Worm (Caenorhabditis elegans) whole organism, L4 larva: Measurements from ENCODE around the gene npl-4.2.
A peak's percentile ranks its signal among the peaks of the same experiment; 100 is the strongest.

Source experiments
- F10B5.3 ChIP-seq: sonication (generic microtip); optimal IDR thresholded peaks from 2 replicates; lab custom pipeline; 2016; ENCODE audit warnings: mild to moderate bottlenecking, missing genetic modification characterization, missing compliant biosample characterization
- F44E2.7 ChIP-seq: fragments of 200-800 bp; sonication (Bioruptor generic); IDR thresholded peaks from 2 replicates; pipeline ENCODE4 v2.1.2; 2022; ENCODE audit warnings: missing genetic modification characterization, missing compliant biosample characterization
- T20F7.1 ChIP-seq: fragments of 200-800 bp; sonication (Bioruptor generic); optimal IDR thresholded peaks from 2 replicates; lab custom pipeline; 2018; ENCODE audit warnings: mild to moderate bottlenecking, missing genetic modification characterization, missing compliant biosample characterization
- Y48G9A.11 ChIP-seq: fragments of 200-800 bp; sonication (Bioruptor generic); IDR thresholded peaks from 2 replicates; pipeline ENCODE4 v1.3.6; 2022; ENCODE audit warnings: missing genetic modification reagents, missing genetic modification characterization, missing compliant biosample characterization
- ZK337.2 ChIP-seq: fragments of 200-800 bp; sonication (Bioruptor generic); IDR thresholded peaks from 2 replicates; pipeline ENCODE4 v1.3.6; 2022; ENCODE audit warnings: missing genetic modification reagents, missing genetic modification characterization, missing compliant biosample characterization
- ZK546.5 ChIP-seq, 2 experiments: sonication (generic microtip); optimal IDR thresholded peaks; 2 replicates each; lab custom pipeline; 2017; ENCODE audit warnings: missing biosample characterization in 2 of 2, missing genetic modification characterization in 2 of 2
- aha-1 ChIP-seq: fragments of 150-350 bp; peaks from one replicate; lab custom pipeline; 2014; ENCODE audit warnings: missing biosample characterization, missing genetic modification characterization
- ceh-20 ChIP-seq: fragments of 200-800 bp; sonication (Bioruptor generic); IDR thresholded peaks from 2 replicates; pipeline ENCODE4 v1.3.6; 2022; ENCODE audit warnings: missing genetic modification reagents, missing genetic modification characterization, missing compliant biosample characterization
- ceh-28 ChIP-seq: fragments of 150-350 bp; optimal IDR thresholded peaks from 2 replicates; lab custom pipeline; 2014; ENCODE audit warnings: missing biosample characterization, missing genetic modification reagents, missing genetic modification characterization
- cey-2 ChIP-seq: sonication (generic microtip); optimal IDR thresholded peaks from 3 replicates; lab custom pipeline; 2017; ENCODE audit warnings: missing genetic modification characterization, mild to moderate bottlenecking, missing compliant biosample characterization, antibody characterized with exemption, borderline replicate concordance; ENCODE audit not compliant: insufficient read depth
- ctbp-1 ChIP-seq: fragments of 200-800 bp; sonication (Bioruptor generic); IDR thresholded peaks from 2 replicates; pipeline ENCODE4 v1.3.6; 2022; ENCODE audit warnings: missing genetic modification reagents, missing genetic modification characterization, missing compliant biosample characterization
- dmd-8 ChIP-seq: fragments of 200-800 bp; sonication (Bioruptor generic); IDR thresholded peaks from 2 replicates; pipeline ENCODE4 v1.3.6; 2022; ENCODE audit warnings: missing genetic modification characterization, missing compliant biosample characterization
- duxl-1 ChIP-seq: sonication (generic microtip); optimal IDR thresholded peaks from 2 replicates; lab custom pipeline; 2016; ENCODE audit warnings: mild to moderate bottlenecking, missing genetic modification characterization, moderate library complexity, missing compliant biosample characterization; ENCODE audit not compliant: poor library complexity
- dve-1 ChIP-seq: sonication (generic microtip); optimal IDR thresholded peaks from 2 replicates; lab custom pipeline; 2017; ENCODE audit warnings: antibody characterized with exemption, mild to moderate bottlenecking, missing genetic modification characterization, missing compliant biosample characterization; ENCODE audit not compliant: insufficient read depth
- egl-27 ChIP-seq: sonication (generic microtip); optimal IDR thresholded peaks from 3 replicates; lab custom pipeline; 2017; ENCODE audit warnings: missing biosample characterization, missing genetic modification reagents, missing genetic modification characterization
- fos-1 ChIP-seq: fragments of 150-350 bp; optimal IDR thresholded peaks from 2 replicates; lab custom pipeline; 2014; ENCODE audit warnings: missing biosample characterization, missing genetic modification characterization
- gei-8 ChIP-seq: fragments of 200-800 bp; sonication (Bioruptor generic); optimal IDR thresholded peaks from 2 replicates; lab custom pipeline; 2018; ENCODE audit warnings: mild to moderate bottlenecking, missing genetic modification characterization, missing compliant biosample characterization
- hlh-30 ChIP-seq: sonication (generic microtip); optimal IDR thresholded peaks from 2 replicates; lab custom pipeline; 2017; ENCODE audit warnings: antibody characterized with exemption, mild to moderate bottlenecking, missing genetic modification characterization, missing compliant biosample characterization; ENCODE audit not compliant: insufficient read depth
- jun-1 ChIP-seq: fragments of 150-350 bp; optimal IDR thresholded peaks from 2 replicates; lab custom pipeline; 2014; ENCODE audit warnings: missing biosample characterization, missing genetic modification reagents, missing genetic modification characterization
- lin-1 ChIP-seq: fragments of 200-800 bp; sonication (Bioruptor generic); IDR thresholded peaks from 2 replicates; pipeline ENCODE4 v1.3.6; 2022; ENCODE audit warnings: missing genetic modification reagents, missing genetic modification characterization, missing compliant biosample characterization
- lin-13 ChIP-seq: fragments of 150-350 bp; optimal IDR thresholded peaks from 2 replicates; lab custom pipeline; 2014; ENCODE audit warnings: missing biosample characterization, missing genetic modification reagents, missing genetic modification characterization
- lin-38 ChIP-seq: fragments of 200-800 bp; sonication (Bioruptor generic); IDR thresholded peaks from 2 replicates; pipeline ENCODE4 v1.3.6; 2022; ENCODE audit warnings: missing genetic modification reagents, missing genetic modification characterization, missing compliant biosample characterization
- madf-9 ChIP-seq: fragments of 200-800 bp; sonication (Bioruptor generic); conservative IDR thresholded peaks from 2 replicates; pipeline ENCODE4 v1.3.6; 2022; ENCODE audit warnings: missing genetic modification reagents, missing genetic modification characterization, missing compliant biosample characterization
- mdl-1 ChIP-seq, 2 experiments: fragments of 150-350 bp in 1 of 2; sonication (generic microtip) in 1 of 2; optimal IDR thresholded peaks; 2 replicates each; lab custom pipeline; 2014 to 2017; ENCODE audit warnings: missing biosample characterization in 2 of 2, missing genetic modification characterization in 2 of 2
- mdt-29 ChIP-seq: fragments of 200-800 bp; sonication (Bioruptor generic); IDR thresholded peaks from 2 replicates; pipeline ENCODE4 v1.3.6; 2022; ENCODE audit warnings: missing genetic modification reagents, missing genetic modification characterization, missing compliant biosample characterization
- mep-1 ChIP-seq: fragments of 150-350 bp; sonication (generic microtip); optimal IDR thresholded peaks from 3 replicates; lab custom pipeline; 2014; ENCODE audit warnings: missing biosample characterization, missing genetic modification characterization
- mes-2 ChIP-seq: sonication (generic microtip); optimal IDR thresholded peaks from 2 replicates; lab custom pipeline; 2016; ENCODE audit warnings: missing genotype, mild to moderate bottlenecking, missing genetic modification characterization, missing compliant biosample characterization; ENCODE audit not compliant: poor library complexity, severe bottlenecking
- nhr-10 ChIP-seq: fragments of 150-350 bp; optimal IDR thresholded peaks from 2 replicates; lab custom pipeline; 2014; ENCODE audit warnings: missing biosample characterization, missing genetic modification characterization
- nhr-11 ChIP-seq: fragments of 150-350 bp; optimal IDR thresholded peaks from 2 replicates; lab custom pipeline; 2014; ENCODE audit warnings: missing biosample characterization, missing genetic modification characterization
- nhr-111 ChIP-seq: fragments of 200-800 bp; sonication (Bioruptor generic); optimal IDR thresholded peaks from 2 replicates; lab custom pipeline; 2018; ENCODE audit warnings: mild to moderate bottlenecking, missing genetic modification characterization, missing compliant biosample characterization
- nhr-237 ChIP-seq: sonication (generic microtip); optimal IDR thresholded peaks from 2 replicates; lab custom pipeline; 2017; ENCODE audit warnings: missing biosample characterization, missing genetic modification characterization
- nhr-28 ChIP-seq: fragments of 150-350 bp; optimal IDR thresholded peaks from 2 replicates; lab custom pipeline; 2014; ENCODE audit warnings: missing biosample characterization, missing genetic modification characterization
- nhr-41 ChIP-seq: fragments of 200-800 bp; sonication (Bioruptor generic); IDR thresholded peaks from 2 replicates; pipeline ENCODE4 v1.3.6; 2022; ENCODE audit warnings: missing genetic modification reagents, missing genetic modification characterization, missing compliant biosample characterization
- nhr-42 ChIP-seq: fragments of 200-800 bp; sonication (Bioruptor generic); IDR thresholded peaks from 2 replicates; pipeline ENCODE4 v1.3.6; 2022; ENCODE audit warnings: missing genetic modification characterization, missing compliant biosample characterization
- nhr-6 ChIP-seq: fragments of 150-350 bp; optimal IDR thresholded peaks from 2 replicates; lab custom pipeline; 2014; ENCODE audit warnings: missing biosample characterization, missing genetic modification characterization
- nhr-77 ChIP-seq: fragments of 150-350 bp; optimal IDR thresholded peaks from 2 replicates; lab custom pipeline; 2014; ENCODE audit warnings: missing biosample characterization, missing genetic modification characterization
- pha-4 ChIP-seq, 2 experiments: fragments of 150-350 bp in 1 of 2; fragments of 200-800 bp in 1 of 2; sonication (Bioruptor generic) in 1 of 2; IDR thresholded peaks in 1 of 2; optimal IDR thresholded peaks in 1 of 2; 2 replicates each; pipeline versions ENCODE4 v1.3.6 to Lab custom; 2014 to 2022; ENCODE audit warnings: missing genetic modification characterization in 2 of 2, missing genetic modification reagents in 2 of 2, missing biosample characterization in 1 of 2, missing compliant biosample characterization in 1 of 2
- php-3 ChIP-seq: fragments of 200-800 bp; sonication (Bioruptor generic); IDR thresholded peaks from 2 replicates; pipeline ENCODE4 v1.3.6; 2022; ENCODE audit warnings: missing genetic modification reagents, missing genetic modification characterization, missing compliant biosample characterization
- pqm-1 ChIP-seq: sonication (generic microtip); optimal IDR thresholded peaks from 2 replicates; lab custom pipeline; 2017; ENCODE audit warnings: missing biosample characterization, missing genetic modification characterization
- rbr-2 ChIP-seq: sonication (generic microtip); optimal IDR thresholded peaks from 2 replicates; lab custom pipeline; 2016; ENCODE audit warnings: missing genotype, missing genetic modification characterization, missing compliant biosample characterization
- saeg-2 ChIP-seq: fragments of 200-800 bp; sonication (Bioruptor generic); IDR thresholded peaks from 2 replicates; pipeline ENCODE4 v1.3.6; 2022; ENCODE audit warnings: missing genetic modification reagents, missing genetic modification characterization, missing compliant biosample characterization
- spr-1 ChIP-seq: sonication (generic microtip); optimal IDR thresholded peaks from 2 replicates; lab custom pipeline; 2016; ENCODE audit warnings: mild to moderate bottlenecking, missing genetic modification characterization, missing compliant biosample characterization
- unc-39 ChIP-seq: sonication (generic microtip); optimal IDR thresholded peaks from 2 replicates; lab custom pipeline; 2017; ENCODE audit warnings: missing biosample characterization, missing genetic modification characterization
- unc-62 ChIP-seq, 3 experiments: fragments of 150-350 bp in 1 of 3; sonication (generic microtip); optimal IDR thresholded peaks in 2 of 3; peaks in 1 of 3; 1 replicate in 1 of 3; 2 replicates in 2 of 3; lab custom pipeline; 2014 to 2017; ENCODE audit warnings: missing biosample characterization in 3 of 3, missing genetic modification characterization in 3 of 3, missing genetic modification reagents in 3 of 3, missing genotype in 1 of 3
- vab-7 ChIP-seq: fragments of 200-800 bp; sonication (Bioruptor generic); IDR thresholded peaks from 2 replicates; pipeline ENCODE4 v1.3.6; 2022; ENCODE audit warnings: missing genetic modification reagents, missing genetic modification characterization, missing compliant biosample characterization
- zfp-2 ChIP-seq: sonication (generic microtip); optimal IDR thresholded peaks from 2 replicates; lab custom pipeline; 2016; ENCODE audit warnings: mild to moderate bottlenecking, missing genetic modification characterization, missing compliant biosample characterization
- zfp-3 ChIP-seq: fragments of 200-800 bp; sonication (Bioruptor generic); conservative IDR thresholded peaks from 2 replicates; pipeline ENCODE4 v1.3.6; 2022; ENCODE audit warnings: missing genetic modification reagents, missing genetic modification characterization, missing compliant biosample characterization
- zip-11 ChIP-seq: fragments of 200-800 bp; sonication (Bioruptor generic); IDR thresholded peaks from 2 replicates; pipeline ENCODE4 v1.3.6; 2022; ENCODE audit warnings: missing genetic modification characterization, missing compliant biosample characterization

Gene npl-4.2

ce11 chrII:5661735-5662177, 39.1 kb downstream of the npl-4.2 start (continued):
- TF ChIP-seq pha-4 (GFP tag; IDR thresholded peaks at IDR 0.05; lab: Robert Waterston, UW) (peak; percentile 98), pha-4 (tag; optimal IDR thresholded peaks at IDR 0.05; lab: Kevin White, UChicago) (no peak), T20F7.1 (peak; percentile 82), jun-1 (peak; percentile 33), nhr-41 (GFP tag; lab: Robert Waterston, UW) (peak; percentile 95), duxl-1 (tag; lab: Kevin White, UChicago) (peak; percentile 69), mdt-29 (peak; percentile 94), saeg-2 (GFP tag; lab: Robert Waterston, UW) (peak; percentile 95), Y48G9A.11 (GFP tag; lab: Robert Waterston, UW) (peak; percentile 95), ZK546.5 (tag; optimal IDR thresholded peaks at IDR 0.05; lab: Kevin White, UChicago) (no peak), lin-13 (peak; percentile 76), F44E2.7 (GFP tag; lab: Robert Waterston, UW) (peak; percentile 94), egl-27 (tag; lab: Kevin White, UChicago) (peak; percentile 78), vab-7 (GFP tag; lab: Robert Waterston, UW) (peak; percentile 97), zip-11 (GFP tag; lab: Robert Waterston, UW) (peak; percentile 67; the same call in 1 of the 2 replicates), nhr-10 (peak; percentile 77), ctbp-1 (GFP tag; lab: Robert Waterston, UW) (peak; percentile 99), F10B5.3 (tag; lab: Kevin White, UChicago) (peak; percentile 17)

- TF ChIP-seq jun-1 (no peak), nhr-28 (tag; lab: Kevin White, UChicago) (no peak), mep-1 (tag; lab: Kevin White, UChicago) (peak; percentile 8), ctbp-1 (GFP tag; lab: Robert Waterston, UW) (no peak), madf-9 (no peak), gei-8 (GFP tag; lab: Kevin White, UChicago) (no peak), lin-1 (no peak), php-3 (GFP tag; lab: Robert Waterston, UW) (no peak), nhr-11 (tag; lab: Kevin White, UChicago) (no peak), ZK337.2 (GFP tag; lab: Robert Waterston, UW) (no peak), zfp-2 (tag; lab: Kevin White, UChicago) (no peak), unc-62 (GFP tag; optimal IDR thresholded peaks at IDR 0.05 in 1 of 2; lab: Kevin White, UChicago) (peak in 1 of 2 experiments; percentile 91), unc-62 (tag; optimal IDR thresholded peaks at IDR 0.05; lab: Kevin White, UChicago) (no peak), nhr-111 (GFP tag; lab: Kevin White, UChicago) (no peak), spr-1 (tag; lab: Kevin White, UChicago) (no peak), fos-1 (tag; lab: Kevin White, UChicago) (no peak), T20F7.1 (no peak), pqm-1 (tag; lab: Kevin White, UChicago) (no peak), mes-2 (tag; lab: Kevin White, UChicago) (no peak), ceh-20 (GFP tag; lab: Robert Waterston, UW) (no peak), dve-1 (tag; lab: Kevin White, UChicago) (no peak), hlh-30 (tag; lab: Kevin White, UChicago) (peak; percentile 73), dmd-8 (no peak), ceh-28 (tag; lab: Kevin White, UChicago) (no peak), nhr-42 (no peak), unc-39 (no peak), egl-27 (tag; lab: Kevin White, UChicago) (no peak), aha-1 (tag; lab: Kevin White, UChicago) (peak; percentile 70), nhr-77 (tag; lab: Kevin White, UChicago) (no peak), rbr-2 (peak; percentile 13), vab-7 (GFP tag; lab: Robert Waterston, UW) (no peak), lin-38 (GFP tag; lab: Robert Waterston, UW) (no peak), mdl-1 (tag; optimal IDR thresholded peaks at IDR 0.05; lab: Kevin White, UChicago) (no peak), nhr-237 (tag; lab: Kevin White, UChicago) (no peak), cey-2 (tag; lab: Kevin White, UChicago) (no peak), nhr-6 (no peak), zfp-3 (GFP tag; lab: Robert Waterston, UW) (no peak)
These were observed 40.6 kb downstream of the npl-4.2 start for ce11 chrII:5663180-5663791.
